Worm (Caenorhabditis elegans) whole organism, midembryonic: ENCODE data around the gene C17G10.10.

Source experiments
- T22C8.4 ChIP-seq: fragments of 200-800 bp; sonication (Bioruptor generic); IDR thresholded peaks from 2 replicates; pipeline ENCODE4 v1.3.6; 2022; ENCODE audit warnings: missing genetic modification characterization, missing compliant biosample characterization
- cog-1 ChIP-seq: sonication (generic microtip); optimal IDR thresholded peaks from 2 replicates; lab custom pipeline; 2016; ENCODE audit warnings: missing genetic modification characterization, missing compliant biosample characterization
- flt-1 ChIP-seq: fragments of 200-800 bp; sonication (Bioruptor generic); IDR thresholded peaks from 2 replicates; pipeline ENCODE4 v1.3.6; 2022; ENCODE audit warnings: missing genetic modification characterization, missing compliant biosample characterization
- klf-2 ChIP-seq: fragments of 200-800 bp; sonication (Bioruptor generic); conservative IDR thresholded peaks from 2 replicates; pipeline ENCODE4 v1.3.6; 2022; ENCODE audit warnings: missing genetic modification reagents, missing genetic modification characterization, missing compliant biosample characterization
- med-1 ChIP-seq: sonication (generic microtip); optimal IDR thresholded peaks from 2 replicates; lab custom pipeline; 2017; ENCODE audit warnings: missing genetic modification characterization, mild to moderate bottlenecking, missing compliant biosample characterization, antibody characterized with exemption, missing genetic modification reagents; ENCODE audit not compliant: insufficient read depth
- ref-1 ChIP-seq: fragments of 200-800 bp; sonication (Bioruptor generic); conservative IDR thresholded peaks from 2 replicates; pipeline ENCODE4 v1.3.6; 2022; ENCODE audit warnings: missing genetic modification reagents, missing genetic modification characterization, missing compliant biosample characterization
- tab-1 ChIP-seq: fragments of 200-800 bp; sonication (Bioruptor generic); IDR thresholded peaks from 2 replicates; pipeline ENCODE4 v1.3.6; 2022; ENCODE audit warnings: missing genetic modification characterization, missing compliant biosample characterization
- ztf-23 ChIP-seq: fragments of 200-800 bp; sonication (Bioruptor generic); IDR thresholded peaks from 2 replicates; pipeline ENCODE4 v1.3.6; 2022; ENCODE audit warnings: missing genetic modification reagents, missing genetic modification characterization, missing compliant biosample characterization
- ztf-29 ChIP-seq: fragments of 200-800 bp; sonication (Bioruptor generic); IDR thresholded peaks from 2 replicates; pipeline ENCODE4 v1.3.6; 2022; ENCODE audit warnings: missing genetic modification reagents, missing genetic modification characterization, missing compliant biosample characterization

The C17G10.10 gene

DNA sequence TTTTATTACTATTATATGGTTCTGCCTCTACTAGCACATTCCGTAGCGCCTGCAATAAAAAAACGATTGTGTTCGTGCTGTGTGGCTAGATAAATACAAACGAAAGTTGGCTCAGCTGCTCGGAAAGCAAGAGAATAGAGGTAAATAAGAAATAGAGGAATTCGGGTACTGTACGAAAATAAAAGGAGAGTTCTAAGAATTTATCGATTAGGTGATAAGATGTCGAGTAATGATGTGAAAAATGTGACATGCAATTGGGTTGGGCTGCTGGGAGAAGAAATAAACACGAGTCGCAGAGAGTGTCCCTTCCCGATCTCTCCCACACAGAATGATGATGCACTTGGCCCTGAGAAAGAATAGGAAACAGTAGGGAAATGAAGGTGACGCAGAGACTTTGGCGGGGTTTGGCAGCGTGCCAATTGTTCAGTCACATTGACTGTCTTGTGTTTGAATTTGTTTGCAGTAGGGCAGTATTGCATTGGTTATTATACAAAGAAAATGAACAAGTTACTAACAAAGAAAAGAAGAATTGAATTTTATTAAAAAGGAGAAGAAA lies 5.7 kb downstream of the C17G10.10 start, which contains the start of gene cdc-14:
TSS of gene cdc-14 (minus strand) at position 51 of the 556 bp plus-strand sequence.
- no peak for TF ChIP-seq tab-1 (GFP tag; lab: Robert Waterston, UW)
- 0 out of 2 replicates have a peak, but pooled peaks have one; percentile 10 for TF ChIP-seq ztf-23 (GFP tag; lab: Robert Waterston, UW)
- peak; percentile 60 for TF ChIP-seq cog-1

DNA sequence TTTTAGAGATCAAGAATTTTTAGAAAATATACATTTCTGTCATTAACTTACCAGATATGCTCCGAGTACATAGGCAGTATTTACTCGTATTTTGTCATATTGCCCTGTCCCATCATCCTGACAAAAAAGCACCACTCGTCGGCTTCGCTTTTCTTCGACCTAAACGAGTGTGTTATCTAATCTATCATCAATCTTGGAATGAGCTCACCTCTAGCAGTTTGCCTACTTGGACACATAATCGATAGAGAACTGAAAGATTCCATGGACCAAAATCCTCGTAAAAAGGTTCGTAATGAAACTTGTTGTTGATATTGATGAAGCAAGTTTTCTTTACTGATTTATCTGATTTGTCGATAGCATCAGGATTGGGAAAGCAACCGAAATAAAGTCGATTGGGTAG lies 6.3 kb downstream of the C17G10.10 start:
- TF ChIP-seq ztf-29 (GFP tag; lab: Robert Waterston, UW) (no peak), ztf-23 (GFP tag; lab: Robert Waterston, UW) (no peak)

DNA sequence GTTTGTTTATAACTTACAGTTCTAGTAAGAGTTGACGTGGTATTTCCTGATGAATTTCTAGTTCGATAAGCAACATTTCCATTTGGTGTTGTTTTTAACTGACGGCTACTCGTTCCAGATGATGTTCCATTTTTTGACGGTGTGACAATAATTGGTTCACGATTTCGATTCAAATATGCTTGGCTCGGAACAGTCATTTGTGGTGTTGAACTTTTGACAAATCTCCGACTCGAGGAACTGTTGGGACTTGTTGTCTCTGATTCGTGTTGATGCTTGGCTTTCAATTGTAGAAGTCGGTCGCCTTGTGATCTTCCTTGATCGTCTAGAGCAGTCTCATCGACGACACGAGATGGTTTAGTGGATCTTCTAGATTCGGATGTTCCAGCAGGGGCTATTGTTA lies 7.6 kb downstream of the C17G10.10 start:
- no peak for TF ChIP-seq T22C8.4 (GFP tag; lab: Robert Waterston, UW)
- TF ChIP-seq tab-1 (GFP tag; lab: Robert Waterston, UW) = no peak
- no peak for TF ChIP-seq ref-1 (GFP tag; lab: Robert Waterston, UW)
- no peak for TF ChIP-seq med-1 (GFP tag; lab: Kevin White, UChicago)
- no peak for TF ChIP-seq flt-1
- TF ChIP-seq cog-1 = no peak
- TF ChIP-seq ztf-29 (GFP tag; lab: Robert Waterston, UW) = no peak
- TF ChIP-seq klf-2 (GFP tag; lab: Robert Waterston, UW) = no peak
- no peak for TF ChIP-seq ztf-23 (GFP tag; lab: Robert Waterston, UW)

DNA sequence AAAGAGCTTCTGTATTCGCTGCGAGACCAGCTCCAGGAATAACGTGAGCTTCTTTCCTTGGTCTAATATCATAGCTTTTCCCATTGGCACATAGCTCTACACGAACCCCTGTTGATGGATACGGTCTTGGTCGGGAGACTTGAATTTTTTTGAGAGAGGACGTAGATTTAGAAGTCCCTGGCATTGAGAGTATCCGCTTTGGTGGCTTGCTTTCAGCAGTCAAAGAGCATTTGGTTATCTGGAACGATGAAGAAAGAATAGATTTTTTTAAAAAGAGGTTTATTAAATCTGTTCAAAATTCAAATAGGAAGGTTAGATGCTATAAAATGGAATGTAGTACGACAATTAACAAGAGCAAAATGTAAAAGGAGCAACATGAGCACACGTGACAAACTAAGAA lies 9.5 kb downstream of the C17G10.10 start, which contains the start of gene C17G10.13:
TSS of gene C17G10.13 (minus strand) at position 101 of the 400 bp plus-strand sequence.
- no peak for TF ChIP-seq med-1 (GFP tag; lab: Kevin White, UChicago)
- TF ChIP-seq ztf-29 (GFP tag; lab: Robert Waterston, UW) = no peak
- TF ChIP-seq T22C8.4 (GFP tag; lab: Robert Waterston, UW) = no peak
- no peak for TF ChIP-seq ref-1 (GFP tag; lab: Robert Waterston, UW)
- no peak for TF ChIP-seq flt-1
- no peak for TF ChIP-seq klf-2 (GFP tag; lab: Robert Waterston, UW)
- TF ChIP-seq ztf-23 (GFP tag; lab: Robert Waterston, UW) = no peak
- TF ChIP-seq cog-1 = no peak
- TF ChIP-seq tab-1 (GFP tag; lab: Robert Waterston, UW) = no peak

DNA sequence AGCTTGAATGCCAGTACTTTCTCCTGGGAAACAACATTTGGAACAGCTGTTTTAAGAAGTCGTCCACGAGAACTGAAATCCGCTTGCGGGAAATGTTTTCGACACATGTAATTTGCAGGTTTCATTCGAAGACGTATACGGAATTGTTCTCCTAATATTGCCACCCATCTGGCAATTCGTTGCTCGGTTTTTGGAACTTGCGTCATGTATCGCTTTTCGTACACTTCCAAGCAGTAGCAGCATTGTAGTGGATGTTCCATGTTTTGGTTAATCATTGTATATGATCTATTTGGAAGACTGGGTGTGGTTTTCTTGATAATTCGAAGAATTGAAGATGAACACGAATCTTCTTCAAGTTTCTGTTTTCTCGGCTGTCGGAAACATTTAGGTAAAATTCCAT lies 11.4 kb downstream of the C17G10.10 start:
- TF ChIP-seq cog-1 = no peak
- no peak for TF ChIP-seq ref-1 (GFP tag; lab: Robert Waterston, UW)
- no peak for TF ChIP-seq klf-2 (GFP tag; lab: Robert Waterston, UW)
- no peak for TF ChIP-seq tab-1 (GFP tag; lab: Robert Waterston, UW)
- TF ChIP-seq ztf-29 (GFP tag; lab: Robert Waterston, UW) = no peak
- TF ChIP-seq med-1 (GFP tag; lab: Kevin White, UChicago) = no peak
- no peak for TF ChIP-seq ztf-23 (GFP tag; lab: Robert Waterston, UW)
- no peak for TF ChIP-seq flt-1

DNA sequence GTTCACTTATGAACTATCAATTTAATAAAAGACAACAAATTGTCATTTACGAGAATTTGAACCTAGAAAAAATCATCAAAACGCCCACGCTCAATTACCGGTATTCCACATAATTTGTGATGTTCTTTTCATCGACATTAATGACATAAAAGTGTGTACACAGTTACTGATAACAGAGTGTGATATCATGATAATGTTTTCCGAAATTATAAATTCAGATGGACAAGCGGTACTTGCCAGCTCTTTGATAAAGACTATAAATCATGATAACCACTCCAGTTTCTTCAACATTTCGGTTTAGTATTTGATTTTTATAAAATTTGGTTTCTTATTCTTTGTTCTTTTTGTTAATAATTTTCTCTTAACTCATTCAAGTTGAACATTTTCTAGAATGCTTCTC lies 13.4 kb downstream of the C17G10.10 start, which contains the start of gene lys-8:
TSS of gene lys-8 (plus strand) at position 391 of the 400 bp plus-strand sequence.
- no peak for TF ChIP-seq flt-1
- no peak for TF ChIP-seq ztf-29 (GFP tag; lab: Robert Waterston, UW)
- TF ChIP-seq ref-1 (GFP tag; lab: Robert Waterston, UW) = no peak
- no peak for TF ChIP-seq med-1 (GFP tag; lab: Kevin White, UChicago)
- no peak for TF ChIP-seq tab-1 (GFP tag; lab: Robert Waterston, UW)
- no peak for TF ChIP-seq klf-2 (GFP tag; lab: Robert Waterston, UW)
- no peak for TF ChIP-seq ztf-23 (GFP tag; lab: Robert Waterston, UW)
- no peak for TF ChIP-seq T22C8.4 (GFP tag; lab: Robert Waterston, UW)
- no peak for TF ChIP-seq cog-1

DNA sequence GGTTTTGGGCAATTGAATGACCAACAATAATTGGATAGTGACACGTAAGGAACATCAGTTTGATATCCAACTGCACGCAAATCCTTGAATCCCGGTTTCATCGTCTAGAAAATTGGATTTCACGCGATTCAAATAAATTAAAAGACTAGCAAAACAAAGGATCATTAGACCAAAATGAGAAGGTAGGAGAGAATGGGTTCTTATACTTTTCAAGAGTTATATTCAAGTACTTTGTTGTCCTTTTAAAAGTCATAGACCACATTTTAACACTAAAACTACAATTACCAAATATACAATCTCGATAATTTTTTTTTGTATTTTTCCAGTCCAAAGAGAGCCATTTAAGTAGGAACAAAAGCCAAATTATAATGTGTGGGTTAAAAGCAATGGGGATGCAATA lies 16.9 kb downstream of the C17G10.10 start, which contains the start of gene T25E4.2:
TSS of gene T25E4.2 (minus strand) at position 101 of the 400 bp plus-strand sequence.
- no peak for TF ChIP-seq T22C8.4 (GFP tag; lab: Robert Waterston, UW)
- TF ChIP-seq ztf-29 (GFP tag; lab: Robert Waterston, UW) = no peak
- no peak for TF ChIP-seq ref-1 (GFP tag; lab: Robert Waterston, UW)
- TF ChIP-seq ztf-23 (GFP tag; lab: Robert Waterston, UW) = no peak
- TF ChIP-seq klf-2 (GFP tag; lab: Robert Waterston, UW) = no peak
- TF ChIP-seq flt-1 = no peak
- TF ChIP-seq cog-1 = no peak
- TF ChIP-seq tab-1 (GFP tag; lab: Robert Waterston, UW) = no peak

DNA sequence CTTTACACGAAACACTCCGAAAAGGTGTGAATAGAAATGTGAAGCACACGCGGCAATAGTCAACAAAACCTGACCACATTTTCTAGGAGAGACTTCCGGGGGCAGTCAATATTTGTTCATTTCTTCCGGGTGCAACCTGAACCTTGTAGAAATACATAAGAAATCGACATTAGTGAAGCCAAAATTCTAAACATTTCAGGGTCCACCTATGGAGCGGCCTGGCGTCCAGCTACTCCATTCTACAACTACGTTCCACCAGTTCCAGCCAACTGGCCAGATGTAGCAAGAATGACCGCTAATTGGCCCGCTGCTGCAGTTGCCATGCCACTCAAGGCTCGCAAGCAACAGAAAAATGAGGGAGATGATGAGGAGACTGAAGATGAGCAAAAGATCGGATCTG lies 19.9 kb downstream of the C17G10.10 start:
- TF ChIP-seq klf-2 (GFP tag; lab: Robert Waterston, UW) (no peak), flt-1 (no peak), med-1 (GFP tag; lab: Kevin White, UChicago) (no peak), ztf-23 (GFP tag; lab: Robert Waterston, UW) (no peak), tab-1 (GFP tag; lab: Robert Waterston, UW) (no peak), T22C8.4 (GFP tag; lab: Robert Waterston, UW) (no peak), ztf-29 (GFP tag; lab: Robert Waterston, UW) (no peak), cog-1 (no peak), ref-1 (GFP tag; lab: Robert Waterston, UW) (no peak)

DNA sequence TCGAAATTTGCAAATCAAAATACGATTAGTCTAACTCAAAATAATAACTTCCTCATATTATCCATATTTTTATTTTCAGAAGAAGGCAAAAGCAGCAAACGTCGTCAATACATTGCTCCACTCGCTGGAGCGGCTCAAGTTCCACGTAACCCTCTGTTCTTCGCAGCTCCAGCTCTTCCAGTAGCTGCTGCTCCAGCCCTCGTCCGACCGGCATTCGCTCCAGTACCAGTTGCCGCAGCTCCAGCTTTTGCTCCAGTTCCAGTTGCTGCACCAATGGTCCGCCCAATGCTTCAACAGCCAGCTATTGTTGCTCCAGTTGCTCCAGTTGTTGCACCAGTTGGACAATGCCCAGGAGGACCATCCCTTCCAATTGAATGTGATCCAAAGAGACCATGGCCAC lies 20.5 kb downstream of the C17G10.10 start:
- TF ChIP-seq ref-1 (GFP tag; lab: Robert Waterston, UW) (no peak), ztf-29 (GFP tag; lab: Robert Waterston, UW) (no peak), ztf-23 (GFP tag; lab: Robert Waterston, UW) (no peak), T22C8.4 (GFP tag; lab: Robert Waterston, UW) (no peak), med-1 (GFP tag; lab: Kevin White, UChicago) (no peak), tab-1 (GFP tag; lab: Robert Waterston, UW) (no peak), klf-2 (GFP tag; lab: Robert Waterston, UW) (no peak), cog-1 (no peak), flt-1 (no peak)
